Worm (Caenorhabditis elegans) whole organism, mixed stage, embryonic: ENCODE results near the gene wbp-2.

Experiments
- M03D4.4 ChIP-seq: sonication (generic microtip); optimal IDR thresholded peaks from 2 replicates; lab custom pipeline; 2017; ENCODE audit warnings: mild to moderate bottlenecking, missing genetic modification characterization, missing compliant biosample characterization
- bed-3 ChIP-seq: fragments of 200-800 bp; sonication (Bioruptor generic); optimal IDR thresholded peaks from 3 replicates; lab custom pipeline; 2018; ENCODE audit warnings: mild to moderate bottlenecking, missing genetic modification characterization, moderate library complexity, missing compliant biosample characterization
- blmp-1 ChIP-seq: fragments of 150-350 bp; optimal IDR thresholded peaks from 2 replicates; lab custom pipeline; 2014; ENCODE audit warnings: missing biosample characterization, missing genetic modification characterization
- ceh-43 ChIP-seq: fragments of 200-800 bp; sonication (Bioruptor generic); optimal IDR thresholded peaks from 2 replicates; lab custom pipeline; 2018; ENCODE audit warnings: mild to moderate bottlenecking, missing genetic modification characterization, moderate library complexity, missing compliant biosample characterization
- ceh-83 ChIP-seq: fragments of 200-800 bp; sonication (Bioruptor generic); optimal IDR thresholded peaks from 2 replicates; lab custom pipeline; 2018; ENCODE audit warnings: mild to moderate bottlenecking, missing genetic modification characterization, missing compliant biosample characterization
- ces-1 ChIP-seq: fragments of 150-350 bp; optimal IDR thresholded peaks from 2 replicates; lab custom pipeline; 2014; ENCODE audit warnings: missing biosample characterization, missing genetic modification reagents, missing genetic modification characterization
- cnd-1 ChIP-seq: fragments of 200-800 bp; sonication (Bioruptor generic); optimal IDR thresholded peaks from 2 replicates; lab custom pipeline; 2018; ENCODE audit warnings: mild to moderate bottlenecking, missing genetic modification characterization, missing compliant biosample characterization
- drap-1 ChIP-seq: fragments of 200-800 bp; sonication (Bioruptor generic); optimal IDR thresholded peaks from 3 replicates; lab custom pipeline; 2018; ENCODE audit warnings: mild to moderate bottlenecking, missing genetic modification characterization, missing compliant biosample characterization
- elt-1 ChIP-seq: sonication (generic microtip); optimal IDR thresholded peaks from 2 replicates; lab custom pipeline; 2017; ENCODE audit warnings: missing genetic modification characterization, mild to moderate bottlenecking, missing compliant biosample characterization, antibody characterized with exemption, moderate library complexity, borderline replicate concordance; ENCODE audit not compliant: insufficient read depth
- elt-3 ChIP-seq: fragments of 150-350 bp; optimal IDR thresholded peaks from 2 replicates; lab custom pipeline; 2014; ENCODE audit warnings: missing biosample characterization, missing genetic modification characterization
- flh-1 ChIP-seq: fragments of 200-800 bp; sonication (Bioruptor generic); optimal IDR thresholded peaks from 2 replicates; lab custom pipeline; 2018; ENCODE audit warnings: mild to moderate bottlenecking, missing genetic modification characterization, moderate library complexity, missing compliant biosample characterization
- ham-2 ChIP-seq: fragments of 200-800 bp; sonication (Bioruptor generic); optimal IDR thresholded peaks from 2 replicates; lab custom pipeline; 2018; ENCODE audit warnings: mild to moderate bottlenecking, missing genetic modification characterization, missing compliant biosample characterization
- hlh-1 ChIP-seq: fragments of 150-350 bp; optimal IDR thresholded peaks from 2 replicates; lab custom pipeline; 2014; ENCODE audit warnings: missing biosample characterization, missing genetic modification reagents, missing genetic modification characterization
- lin-13 ChIP-seq: fragments of 150-350 bp; optimal IDR thresholded peaks from 2 replicates; lab custom pipeline; 2014; ENCODE audit warnings: missing biosample characterization, missing genetic modification characterization
- lin-32 ChIP-seq: fragments of 200-800 bp; sonication (Bioruptor generic); optimal IDR thresholded peaks from 2 replicates; lab custom pipeline; 2018; ENCODE audit warnings: mild to moderate bottlenecking, missing genetic modification characterization, missing compliant biosample characterization
- lsy-2 ChIP-seq: fragments of 150-350 bp; optimal IDR thresholded peaks from 2 replicates; lab custom pipeline; 2014; ENCODE audit warnings: missing biosample characterization, missing genetic modification characterization
- mep-1 ChIP-seq: fragments of 150-350 bp; optimal IDR thresholded peaks from 2 replicates; lab custom pipeline; 2017; ENCODE audit warnings: missing biosample characterization, missing genetic modification reagents, missing genetic modification characterization, inconsistent platforms
- mls-2 ChIP-seq: sonication (generic microtip); optimal IDR thresholded peaks from 2 replicates; lab custom pipeline; 2016; ENCODE audit warnings: mild to moderate bottlenecking, missing genetic modification characterization, moderate library complexity, missing compliant biosample characterization
- nhr-12 ChIP-seq: fragments of 150-350 bp; optimal IDR thresholded peaks from 2 replicates; lab custom pipeline; 2014; ENCODE audit warnings: missing biosample characterization, missing genetic modification characterization
- nhr-2 ChIP-seq: fragments of 150-350 bp; optimal IDR thresholded peaks from 2 replicates; lab custom pipeline; 2014; ENCODE audit warnings: missing biosample characterization, missing genetic modification characterization
- nhr-237 ChIP-seq: fragments of 150-350 bp; optimal IDR thresholded peaks from 2 replicates; lab custom pipeline; 2014; ENCODE audit warnings: missing biosample characterization, missing genetic modification characterization
- nhr-28 ChIP-seq: fragments of 150-350 bp; optimal IDR thresholded peaks from 2 replicates; lab custom pipeline; 2014; ENCODE audit warnings: missing biosample characterization, missing genetic modification characterization
- nhr-76 ChIP-seq: sonication (generic microtip); optimal IDR thresholded peaks from 2 replicates; lab custom pipeline; 2017; ENCODE audit warnings: missing biosample characterization, missing genetic modification characterization
- pha-4 ChIP-seq: fragments of 150-350 bp; optimal IDR thresholded peaks from 2 replicates; lab custom pipeline; 2018; ENCODE audit warnings: missing biosample characterization, missing genetic modification reagents, missing genetic modification characterization
- sem-2 ChIP-seq: fragments of 200-800 bp; sonication (Bioruptor generic); optimal IDR thresholded peaks from 2 replicates; lab custom pipeline; 2018; ENCODE audit warnings: mild to moderate bottlenecking, missing genetic modification characterization, missing compliant biosample characterization
- snpc-4 ChIP-seq: fragments of 150-350 bp; optimal IDR thresholded peaks from 2 replicates; lab custom pipeline; 2014; ENCODE audit warnings: missing biosample characterization, missing genetic modification characterization
- tbx-8 ChIP-seq: fragments of 200-800 bp; sonication (Bioruptor generic); optimal IDR thresholded peaks from 2 replicates; lab custom pipeline; 2018; ENCODE audit warnings: mild to moderate bottlenecking, missing genetic modification characterization, moderate library complexity, missing compliant biosample characterization
- unc-120 ChIP-seq: sonication (generic microtip); optimal IDR thresholded peaks from 2 replicates; lab custom pipeline; 2017; ENCODE audit warnings: missing genetic modification characterization, missing compliant biosample characterization; ENCODE audit not compliant: poor library complexity, severe bottlenecking
- zip-8 ChIP-seq: fragments of 150-350 bp; optimal IDR thresholded peaks from 2 replicates; lab custom pipeline; 2014; ENCODE audit warnings: missing biosample characterization, missing genetic modification characterization
- ztf-11 ChIP-seq: fragments of 150-350 bp; optimal IDR thresholded peaks from 2 replicates; lab custom pipeline; 2014; ENCODE audit warnings: missing biosample characterization, missing genetic modification characterization

Gene wbp-2

DNA sequence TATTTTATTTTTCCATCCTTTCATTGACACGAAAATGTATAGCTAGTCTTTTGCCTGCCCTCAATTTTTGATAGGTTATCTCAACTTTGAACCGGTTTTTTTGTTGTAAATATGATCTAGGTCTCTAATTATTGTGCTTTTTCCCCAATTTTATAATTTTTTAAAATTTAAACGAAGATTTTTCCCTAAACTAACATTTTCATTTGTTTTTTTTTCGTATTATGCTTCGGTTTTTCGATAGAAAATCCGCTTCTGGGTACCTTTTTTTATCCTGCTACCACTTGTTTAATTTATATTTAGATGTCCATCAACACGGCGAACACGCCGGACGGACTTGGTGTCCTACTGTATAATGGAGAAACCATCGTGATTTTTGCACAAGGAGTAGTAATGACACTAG lies at the start of gene wbp-2:
wbp-2 (plus strand) TSS at position 301 of the 400 bp plus-strand sequence.
- TF ChIP-seq ceh-83 (GFP tag; lab: Kevin White, UChicago) (no peak), lin-32 (GFP tag; lab: Kevin White, UChicago) (no peak), unc-120 (tag; lab: Kevin White, UChicago) (no peak), ztf-11 (tag; lab: Kevin White, UChicago) (no peak), zip-8 (tag; lab: Kevin White, UChicago) (no peak), blmp-1 (tag; lab: Kevin White, UChicago) (no peak), mls-2 (tag; lab: Kevin White, UChicago) (no peak), nhr-12 (tag; lab: Kevin White, UChicago) (no peak), M03D4.4 (no peak), tbx-8 (GFP tag; lab: Kevin White, UChicago) (no peak), lsy-2 (tag; lab: Kevin White, UChicago) (no peak), snpc-4 (tag; lab: Kevin White, UChicago) (no peak), elt-3 (no peak), flh-1 (no peak), pha-4 (tag; lab: Kevin White, UChicago) (no peak), nhr-28 (tag; lab: Kevin White, UChicago) (no peak)

- TF ChIP-seq ztf-11 (tag; lab: Kevin White, UChicago), result no peak
- TF ChIP-seq ceh-83 (GFP tag; lab: Kevin White, UChicago), result no peak
- TF ChIP-seq tbx-8 (GFP tag; lab: Kevin White, UChicago), result no peak
- TF ChIP-seq snpc-4 (tag; lab: Kevin White, UChicago), result no peak
- TF ChIP-seq elt-3, result no peak
- TF ChIP-seq ceh-43, result no peak
- TF ChIP-seq elt-1 (tag; lab: Kevin White, UChicago), result no peak
- TF ChIP-seq drap-1 (GFP tag; lab: Kevin White, UChicago), result no peak
- TF ChIP-seq nhr-28 (tag; lab: Kevin White, UChicago), result no peak
- no peak for TF ChIP-seq zip-8 (tag; lab: Kevin White, UChicago)
- no peak for TF ChIP-seq nhr-237 (tag; lab: Kevin White, UChicago)
- no peak for TF ChIP-seq mep-1 (tag; lab: Kevin White, UChicago)
- TF ChIP-seq unc-120 (tag; lab: Kevin White, UChicago), result no peak
- no peak for TF ChIP-seq ham-2 (GFP tag; lab: Kevin White, UChicago)
- no peak for TF ChIP-seq cnd-1
- no peak for TF ChIP-seq bed-3 (GFP tag; lab: Kevin White, UChicago)
Measured at ce11 chrII:9280048-9280772, 49.4 kb upstream of the wbp-2 start, which contains the start of gene gldi-3. Gene gldi-3 (minus strand): TSS chrII:9280098.

ce11 chrII:9280846-9281245 lies 48.7 kb upstream of the wbp-2 start:
- TF ChIP-seq nhr-12 (tag; lab: Kevin White, UChicago) (no peak), blmp-1 (tag; lab: Kevin White, UChicago) (no peak), ceh-43 (no peak), cnd-1 (no peak), snpc-4 (tag; lab: Kevin White, UChicago) (no peak), M03D4.4 (no peak), lsy-2 (tag; lab: Kevin White, UChicago) (no peak), hlh-1 (tag; lab: Kevin White, UChicago) (no peak), nhr-76 (no peak), lin-13 (no peak), ztf-11 (tag; lab: Kevin White, UChicago) (no peak), zip-8 (tag; lab: Kevin White, UChicago) (no peak), elt-1 (tag; lab: Kevin White, UChicago) (no peak), lin-32 (GFP tag; lab: Kevin White, UChicago) (no peak), nhr-2 (tag; lab: Kevin White, UChicago) (no peak), sem-2 (GFP tag; lab: Kevin White, UChicago) (no peak)

DNA sequence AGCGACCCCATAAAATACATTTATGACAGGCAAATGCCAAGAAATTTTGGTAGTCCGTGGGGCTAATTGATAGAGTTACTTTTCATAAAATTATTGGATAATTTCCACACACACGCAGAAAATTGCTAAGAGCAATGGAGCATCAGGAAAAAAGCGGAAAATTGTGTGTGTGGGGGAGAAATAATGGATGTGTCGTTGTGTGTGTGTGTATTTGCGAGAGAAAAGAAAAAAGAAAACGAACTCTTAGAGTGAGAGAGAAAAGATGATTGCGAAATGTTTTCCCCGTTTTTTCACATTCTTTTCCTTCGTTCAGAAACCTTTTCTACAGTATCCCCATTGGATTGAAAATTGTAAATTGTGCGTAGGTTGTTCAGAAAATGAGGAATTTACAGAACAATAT lies 48.0 kb upstream of the wbp-2 start:
- TF ChIP-seq lsy-2 (tag; lab: Kevin White, UChicago) (no peak), ces-1 (GFP tag; lab: Kevin White, UChicago) (peak; percentile 44)
